Worm (Caenorhabditis elegans) whole organism, young adult: ENCODE data around the gene enol-1.

Source experiments
- chd-7 ChIP-seq: sonication (generic microtip); optimal IDR thresholded peaks from 2 replicates; lab custom pipeline; 2016; ENCODE audit warnings: mild to moderate bottlenecking, missing genetic modification characterization, moderate library complexity, missing compliant biosample characterization
- fkh-3 ChIP-seq: sonication (generic microtip); optimal IDR thresholded peaks from 2 replicates; lab custom pipeline; 2016; ENCODE audit warnings: mild to moderate bottlenecking, missing genetic modification characterization, missing compliant biosample characterization
- madf-10 ChIP-seq: sonication (generic microtip); optimal IDR thresholded peaks from 2 replicates; lab custom pipeline; 2016; ENCODE audit warnings: mild to moderate bottlenecking, missing genetic modification characterization, missing compliant biosample characterization

DNA sequence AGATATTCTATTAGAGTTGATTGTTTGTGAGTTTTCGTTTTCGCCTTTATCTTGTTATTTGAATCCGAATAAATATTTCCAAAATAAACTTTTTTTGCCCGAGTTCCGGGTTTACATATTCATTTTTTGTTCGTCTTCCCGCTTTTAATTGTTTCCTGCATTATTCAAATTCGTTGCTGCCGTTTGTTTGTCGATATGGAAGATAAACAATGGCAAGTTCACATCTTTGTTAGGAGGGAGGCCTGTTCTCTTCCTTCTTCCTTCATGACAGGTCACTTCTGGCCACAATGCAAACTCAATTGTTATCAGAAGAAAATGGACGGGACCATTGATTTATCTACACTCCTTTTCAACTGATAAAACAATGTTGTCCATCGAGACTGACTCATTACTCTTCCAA is 41.2 kb upstream of the enol-1 start:
- TF ChIP-seq chd-7 (tag; lab: Kevin White, UChicago) (no peak), fkh-3 (tag; lab: Kevin White, UChicago) (no peak), madf-10 (tag; lab: Kevin White, UChicago) (no peak)
